Worm (Caenorhabditis elegans) whole organism, L4 larva: ENCODE results near the gene fip-2.

Experiments
- T20F7.1 ChIP-seq: fragments of 200-800 bp; sonication (Bioruptor generic); optimal IDR thresholded peaks from 2 replicates; lab custom pipeline; 2018; ENCODE audit warnings: mild to moderate bottlenecking, missing genetic modification characterization, missing compliant biosample characterization
- egl-27 ChIP-seq: sonication (generic microtip); optimal IDR thresholded peaks from 3 replicates; lab custom pipeline; 2017; ENCODE audit warnings: missing biosample characterization, missing genetic modification reagents, missing genetic modification characterization
- nhr-28 ChIP-seq: fragments of 150-350 bp; optimal IDR thresholded peaks from 2 replicates; lab custom pipeline; 2014; ENCODE audit warnings: missing biosample characterization, missing genetic modification characterization
- nhr-76 ChIP-seq: fragments of 150-350 bp; optimal IDR thresholded peaks from 2 replicates; lab custom pipeline; 2014; ENCODE audit warnings: missing biosample characterization, missing genetic modification characterization
- saeg-2 ChIP-seq: fragments of 200-800 bp; sonication (Bioruptor generic); IDR thresholded peaks from 2 replicates; pipeline ENCODE4 v1.3.6; 2022; ENCODE audit warnings: missing genetic modification reagents, missing genetic modification characterization, missing compliant biosample characterization
- snpc-4 ChIP-seq: fragments of 150-350 bp; optimal IDR thresholded peaks from 2 replicates; lab custom pipeline; 2014; ENCODE audit warnings: missing biosample characterization, missing genetic modification characterization
- vab-7 ChIP-seq: fragments of 200-800 bp; sonication (Bioruptor generic); IDR thresholded peaks from 2 replicates; pipeline ENCODE4 v1.3.6; 2022; ENCODE audit warnings: missing genetic modification reagents, missing genetic modification characterization, missing compliant biosample characterization

DNA sequence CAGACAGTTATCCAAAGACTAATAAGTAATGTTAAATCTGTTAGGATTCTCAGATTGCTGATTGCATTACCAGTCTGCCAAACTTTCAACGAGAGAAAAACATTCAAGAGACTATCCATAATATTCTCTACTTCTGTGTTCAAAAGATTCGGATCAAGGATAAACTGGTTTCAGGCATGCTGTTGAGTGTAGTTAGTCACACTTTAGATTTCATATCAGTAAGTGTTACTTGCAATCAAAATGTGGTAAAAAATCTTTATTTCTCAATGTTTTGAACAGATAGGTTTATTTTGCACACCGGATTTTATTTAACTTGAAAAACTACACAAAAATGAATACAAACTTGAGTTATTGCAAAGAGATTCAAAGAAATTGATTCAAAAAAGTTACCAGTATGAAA, 45.7 kb upstream of the fip-2 start, which contains the start of gene oac-41:
- no peak for TF ChIP-seq nhr-28
- TF ChIP-seq saeg-2 (GFP tag; lab: Robert Waterston, UW): no peak
- no peak for TF ChIP-seq egl-27
- no peak for TF ChIP-seq T20F7.1 (GFP tag; lab: Kevin White, UChicago)
- no peak for TF ChIP-seq nhr-76 (tag; lab: Kevin White, UChicago)
- TF ChIP-seq snpc-4 (tag; lab: Kevin White, UChicago): no peak
- no peak for TF ChIP-seq vab-7
